Worm (Caenorhabditis elegans): ENCODE results near the gene smoc-1.

The smoc-1 gene

ce11 chrV:11737333-11737732 is 20.1 kb upstream of the smoc-1 start:
- TF ChIP-seq ZK546.5 (tag; optimal IDR thresholded peaks at IDR 0.05) (no peak), elt-3 (tag; optimal IDR thresholded peaks at IDR 0.05) (peak in 2 of 3 experiments; percentile 59 to 75), nhr-23 (tag; optimal IDR thresholded peaks at IDR 0.05) (peak; percentile 39), nfya-1 (tag; optimal IDR thresholded peaks at IDR 0.05; ENCODE audit: insufficient read depth) (no peak)

ce11 chrV:11739820-11740219 is 17.6 kb upstream of the smoc-1 start, which contains the start of gene T04F3.1:
T04F3.1 (plus strand) TSS chrV:11740065.
- TF ChIP-seq skn-1 (tag; optimal IDR thresholded peaks at IDR 0.05), result no peak
- no peak for TF ChIP-seq pha-4 (tag; optimal IDR thresholded peaks at IDR 0.05)
- TF ChIP-seq pqm-1 (tag; optimal IDR thresholded peaks at IDR 0.05), result no peak
- TF ChIP-seq elt-3 (tag; optimal IDR thresholded peaks at IDR 0.05), result peak in 2 of 3 experiments; percentile 15 to 84
- no peak for TF ChIP-seq egl-27 (tag; optimal IDR thresholded peaks at IDR 0.05)
- TF ChIP-seq snpc-4 (tag; optimal IDR thresholded peaks at IDR 0.05), result no peak
- TF ChIP-seq R02D3.7 (tag; optimal IDR thresholded peaks at IDR 0.05), result no peak
- no peak for TF ChIP-seq nfya-1 (tag; optimal IDR thresholded peaks at IDR 0.05; ENCODE audit: insufficient read depth)
- TF ChIP-seq lin-39 (tag; optimal IDR thresholded peaks at IDR 0.05), result no peak
- no peak for TF ChIP-seq nhr-77 (tag; optimal IDR thresholded peaks at IDR 0.05)
- TF ChIP-seq nhr-12 (tag; optimal IDR thresholded peaks at IDR 0.05), result no peak
- TF ChIP-seq ztf-11 (tag; optimal IDR thresholded peaks at IDR 0.05), result no peak
- no peak for TF ChIP-seq ztf-4 (tag; optimal IDR thresholded peaks at IDR 0.05)
- no peak for TF ChIP-seq ama-1 (optimal IDR thresholded peaks at IDR 0.05)
- TF ChIP-seq tbx-2 (tag; optimal IDR thresholded peaks at IDR 0.05), result no peak
- TF ChIP-seq fkh-2 (tag; optimal IDR thresholded peaks at IDR 0.05), result no peak
- TF ChIP-seq hmg-11 (tag; optimal IDR thresholded peaks at IDR 0.05), result no peak
- no peak for TF ChIP-seq unc-39 (tag; optimal IDR thresholded peaks at IDR 0.05)
- TF ChIP-seq jun-1 (tag; optimal IDR thresholded peaks at IDR 0.05), result no peak
- no peak for TF ChIP-seq mdl-1 (tag; optimal IDR thresholded peaks at IDR 0.05)
- TF ChIP-seq sea-2 (GFP tag; optimal IDR thresholded peaks at IDR 0.05), result no peak
- no peak for TF ChIP-seq fos-1 (tag; optimal IDR thresholded peaks at IDR 0.05)
- peak; percentile 27 for TF ChIP-seq nhr-23 (tag; optimal IDR thresholded peaks at IDR 0.05)
- TF ChIP-seq lsy-12 (tag; optimal IDR thresholded peaks at IDR 0.05), result no peak
- TF ChIP-seq ceh-28 (tag; optimal IDR thresholded peaks at IDR 0.05), result no peak
- no peak for TF ChIP-seq ceh-82 (tag; optimal IDR thresholded peaks at IDR 0.05)
- no peak for TF ChIP-seq unc-62 (GFP tag; optimal IDR thresholded peaks at IDR 0.05)
- TF ChIP-seq ceh-16 (tag; optimal IDR thresholded peaks at IDR 0.05), result no peak
- TF ChIP-seq nhr-237 (tag; optimal IDR thresholded peaks at IDR 0.05), result no peak
- TF ChIP-seq nhr-25 (tag; optimal IDR thresholded peaks at IDR 0.05), result peak; percentile 33
- TF ChIP-seq nhr-76 (tag; optimal IDR thresholded peaks at IDR 0.05), result no peak
- no peak for TF ChIP-seq nhr-11 (tag; optimal IDR thresholded peaks at IDR 0.05)
- peak; percentile 56 for TF ChIP-seq nhr-43 (tag; optimal IDR thresholded peaks at IDR 0.05; ENCODE audit: poor library complexity, severe bottlenecking)
- no peak for TF ChIP-seq mml-1 (tag; optimal IDR thresholded peaks at IDR 0.05)

- TF ChIP-seq mml-1 (tag; optimal IDR thresholded peaks at IDR 0.05) (no peak), ama-1 (optimal IDR thresholded peaks at IDR 0.05) (no peak), elt-2 (tag; optimal IDR thresholded peaks at IDR 0.05) (no peak), nfya-1 (tag; optimal IDR thresholded peaks at IDR 0.05; ENCODE audit: insufficient read depth) (no peak)
Observed at ce11 chrV:11741078-11741477, 16.4 kb upstream of the smoc-1 start.

ce11 chrV:11751480-11751879 is 6.0 kb upstream of the smoc-1 start:
- TF ChIP-seq nhr-11 (tag; optimal IDR thresholded peaks at IDR 0.05) (no peak), lin-39 (tag; optimal IDR thresholded peaks at IDR 0.05) (no peak), fkh-10 (GFP tag; optimal IDR thresholded peaks at IDR 0.05) (no peak), nhr-23 (tag; optimal IDR thresholded peaks at IDR 0.05) (no peak), egl-27 (tag; optimal IDR thresholded peaks at IDR 0.05) (no peak), nfya-1 (tag; optimal IDR thresholded peaks at IDR 0.05; ENCODE audit: insufficient read depth) (no peak), unc-39 (tag; optimal IDR thresholded peaks at IDR 0.05) (no peak), nhr-77 (tag; optimal IDR thresholded peaks at IDR 0.05) (no peak)
